Worm (Caenorhabditis elegans): ENCODE measurements around the gene C34F11.8.

The C34F11.8 gene

DNA sequence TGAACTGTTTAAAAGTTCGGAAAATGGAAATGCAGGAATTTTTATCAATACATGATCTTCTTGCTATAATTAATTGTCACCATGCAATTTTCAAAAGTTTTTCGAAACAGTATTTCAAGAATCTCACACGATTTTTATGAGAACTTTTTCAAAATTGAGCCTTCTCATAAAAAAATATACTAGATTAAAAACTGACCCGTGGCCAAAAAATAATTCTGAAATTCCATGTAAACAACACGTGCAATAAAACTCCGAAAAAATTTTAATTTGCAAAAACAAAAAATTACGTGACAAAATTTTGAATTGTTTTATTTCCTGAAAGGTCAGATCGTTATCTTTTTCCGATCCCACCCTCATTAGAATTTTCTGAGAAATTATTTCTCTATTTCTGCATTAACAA, 15.3 kb downstream of the C34F11.8 start, which contains the start of gene C34F11.5:
TSS of gene C34F11.5 (plus strand) at position 301 of the 400 bp plus-strand sequence.
- no peak for TF ChIP-seq ces-1 (GFP tag; optimal IDR thresholded peaks at IDR 0.05)
- no peak for TF ChIP-seq nhr-28 (tag; optimal IDR thresholded peaks at IDR 0.05)
- TF ChIP-seq pqm-1 (tag; optimal IDR thresholded peaks at IDR 0.05), result no peak
- no peak for TF ChIP-seq F37D6.2 (tag; optimal IDR thresholded peaks at IDR 0.05)
- TF ChIP-seq vab-7 (GFP tag; IDR thresholded peaks at IDR 0.05), result no peak
- no peak for TF ChIP-seq dpl-1 (GFP tag; optimal IDR thresholded peaks at IDR 0.05)
- TF ChIP-seq D1046.2 (GFP tag; IDR thresholded peaks at IDR 0.05), result no peak
- no peak for TF ChIP-seq php-3 (GFP tag; IDR thresholded peaks at IDR 0.05)
- no peak for TF ChIP-seq hmg-1.1 (GFP tag; IDR thresholded peaks at IDR 0.05)
- TF ChIP-seq nhr-11 (tag; optimal IDR thresholded peaks at IDR 0.05), result no peak
- no peak for TF ChIP-seq mxl-3 (GFP tag; optimal IDR thresholded peaks at IDR 0.05)
- TF ChIP-seq ztf-7 (tag; optimal IDR thresholded peaks at IDR 0.05), result no peak
- TF ChIP-seq ZK546.5 (tag; optimal IDR thresholded peaks at IDR 0.05), result no peak
- no peak for TF ChIP-seq dmd-8 (GFP tag; IDR thresholded peaks at IDR 0.05)
- no peak for TF ChIP-seq unc-39 (tag; optimal IDR thresholded peaks at IDR 0.05)
- TF ChIP-seq arid-1 (GFP tag; conservative IDR thresholded peaks at IDR 0.05), result no peak
- no peak for TF ChIP-seq egl-27 (tag; optimal IDR thresholded peaks at IDR 0.05)
- TF ChIP-seq attf-4 (tag; optimal IDR thresholded peaks at IDR 0.05), result no peak
- no peak for TF ChIP-seq zip-11 (GFP tag; IDR thresholded peaks at IDR 0.05)

- TF ChIP-seq ces-1 (GFP tag; optimal IDR thresholded peaks at IDR 0.05), result no peak
- TF ChIP-seq unc-62 (GFP tag; optimal IDR thresholded peaks at IDR 0.05 in 1 of 2), result no peak
- no peak for TF ChIP-seq unc-62 (tag; optimal IDR thresholded peaks at IDR 0.05)
- no peak for TF ChIP-seq lim-7 (GFP tag; IDR thresholded peaks at IDR 0.05)
- no peak for TF ChIP-seq ceh-28 (tag; optimal IDR thresholded peaks at IDR 0.05)
- no peak for TF ChIP-seq zip-2 (tag; optimal IDR thresholded peaks at IDR 0.05)
- no peak for TF ChIP-seq set-16 (GFP tag; IDR thresholded peaks at IDR 0.05)
- TF ChIP-seq ceh-82 (tag; optimal IDR thresholded peaks at IDR 0.05), result no peak
- TF ChIP-seq lin-38 (GFP tag; IDR thresholded peaks at IDR 0.05), result no peak
- TF ChIP-seq tag-97 (GFP tag; IDR thresholded peaks at IDR 0.05), result no peak
- TF ChIP-seq lin-29 (GFP tag; IDR thresholded peaks at IDR 0.05), result no peak
- TF ChIP-seq lir-3 (tag; optimal IDR thresholded peaks at IDR 0.05), result no peak
- TF ChIP-seq lin-39 (tag; optimal IDR thresholded peaks at IDR 0.05), result no peak
- no peak for TF ChIP-seq ZK546.5 (tag; optimal IDR thresholded peaks at IDR 0.05)
- TF ChIP-seq F26F4.8 (GFP tag; conservative IDR thresholded peaks at IDR 0.05), result no peak
- TF ChIP-seq jun-1 (tag; optimal IDR thresholded peaks at IDR 0.05), result no peak
- TF ChIP-seq F37D6.2 (tag; optimal IDR thresholded peaks at IDR 0.05), result no peak
These were observed 16.7 kb downstream of the C34F11.8 start, which contains the start of gene msp-49 for ce11 chrII:5194066-5194465. TSS of gene msp-49 (plus strand) at chrII:5194366.

ce11 chrII:5191766-5192165, 19.0 kb downstream of the C34F11.8 start:
- no peak for TF ChIP-seq Y5F2A.4 (GFP tag; optimal IDR thresholded peaks at IDR 0.05)
- no peak for TF ChIP-seq F10B5.3 (tag; optimal IDR thresholded peaks at IDR 0.05)
- TF ChIP-seq zfp-3 (GFP tag; conservative IDR thresholded peaks at IDR 0.05), result no peak
- peak; percentile 98 for TF ChIP-seq pqm-1 (tag; optimal IDR thresholded peaks at IDR 0.05)
- peak; percentile 74 for TF ChIP-seq dve-1 (tag; optimal IDR thresholded peaks at IDR 0.05; ENCODE audit: insufficient read depth)
- TF ChIP-seq nhr-237 (tag; optimal IDR thresholded peaks at IDR 0.05), result no peak
- peak; percentile 60 for TF ChIP-seq nhr-77 (tag; optimal IDR thresholded peaks at IDR 0.05)
- TF ChIP-seq tra-1 (GFP tag; IDR thresholded peaks at IDR 0.05), result no peak
- no peak for TF ChIP-seq nhr-48 (tag; optimal IDR thresholded peaks at IDR 0.05)
- TF ChIP-seq jun-1 (tag; optimal IDR thresholded peaks at IDR 0.05), result peak; percentile 18
- TF ChIP-seq F49E8.2 (tag; optimal IDR thresholded peaks at IDR 0.05; ENCODE audit: borderline replicate concordance), result no peak
- TF ChIP-seq pha-4 (GFP tag; IDR thresholded peaks at IDR 0.05), result no peak
- no peak for TF ChIP-seq pha-4 (tag; optimal IDR thresholded peaks at IDR 0.05)
- no peak for TF ChIP-seq daf-16 (GFP tag; optimal IDR thresholded peaks at IDR 0.05)
- peak; percentile 69 for TF ChIP-seq daf-16 (tag; optimal IDR thresholded peaks at IDR 0.05)
- TF ChIP-seq F26F4.8 (GFP tag; conservative IDR thresholded peaks at IDR 0.05), result no peak
- peak; percentile 47; the same call in 1 of the 2 replicates for TF ChIP-seq php-3 (GFP tag; IDR thresholded peaks at IDR 0.05)
- TF ChIP-seq saeg-2 (GFP tag; IDR thresholded peaks at IDR 0.05), result no peak
- TF ChIP-seq lin-13 (GFP tag; optimal IDR thresholded peaks at IDR 0.05), result no peak
- no peak for TF ChIP-seq zag-1 (tag; optimal IDR thresholded peaks at IDR 0.05)
- TF ChIP-seq nhr-28 (tag; optimal IDR thresholded peaks at IDR 0.05), result peak; percentile 81
- TF ChIP-seq lsy-2 (tag; optimal IDR thresholded peaks at IDR 0.05), result no peak
- TF ChIP-seq nhr-102 (tag; optimal IDR thresholded peaks at IDR 0.05), result no peak
- no peak for TF ChIP-seq ceh-20 (GFP tag; IDR thresholded peaks at IDR 0.05)
